Worm (Caenorhabditis elegans) whole organism, young adult: ENCODE results near the gene pha-1.
A peak's percentile ranks its signal among the peaks of the same experiment; 100 is the strongest.

Source experiments
- B0019.2 ChIP-seq: fragments of 200-800 bp; sonication (Bioruptor generic); conservative IDR thresholded peaks from 2 replicates; pipeline ENCODE4 v1.3.6; 2022; ENCODE audit warnings: missing genetic modification reagents, missing genetic modification characterization, missing compliant biosample characterization
- B0336.3 ChIP-seq: fragments of 200-800 bp; sonication (Bioruptor generic); IDR thresholded peaks from 2 replicates; pipeline ENCODE4 v1.3.6; 2022; ENCODE audit warnings: missing genetic modification characterization, missing compliant biosample characterization
- D2030.7 ChIP-seq: fragments of 200-800 bp; sonication (Bioruptor generic); IDR thresholded peaks from 2 replicates; pipeline ENCODE4 v1.3.6; 2022; ENCODE audit warnings: missing genetic modification reagents, missing genetic modification characterization, missing compliant biosample characterization
- F23B12.7 ChIP-seq: sonication (generic microtip); optimal IDR thresholded peaks from 2 replicates; lab custom pipeline; 2017; ENCODE audit warnings: missing genetic modification characterization, mild to moderate bottlenecking, missing compliant biosample characterization, antibody characterized with exemption, moderate library complexity; ENCODE audit not compliant: insufficient read depth
- F37B4.10 ChIP-seq: fragments of 200-800 bp; sonication (Bioruptor generic); IDR thresholded peaks from 2 replicates; pipeline ENCODE4 v1.3.6; 2022; ENCODE audit warnings: missing genetic modification characterization, missing compliant biosample characterization
- F39B2.1 ChIP-seq: fragments of 200-800 bp; sonication (Bioruptor generic); IDR thresholded peaks from 2 replicates; pipeline ENCODE4 v1.3.6; 2022; ENCODE audit warnings: missing genetic modification reagents, missing genetic modification characterization, missing compliant biosample characterization
- F55B11.4 ChIP-seq: sonication (generic microtip); optimal IDR thresholded peaks from 2 replicates; lab custom pipeline; 2016; ENCODE audit warnings: missing compliant biosample characterization, missing genetic modification characterization, borderline replicate concordance; ENCODE audit not compliant: insufficient read depth
- K11D2.4 ChIP-seq: fragments of 200-800 bp; sonication (Bioruptor generic); IDR thresholded peaks from 2 replicates; pipeline ENCODE4 v1.3.6; 2022; ENCODE audit warnings: missing genetic modification reagents, missing genetic modification characterization, missing compliant biosample characterization
- K12H6.12 ChIP-seq: fragments of 200-800 bp; sonication (Bioruptor generic); optimal IDR thresholded peaks from 2 replicates; lab custom pipeline; 2018; ENCODE audit warnings: mild to moderate bottlenecking, missing genetic modification characterization, missing compliant biosample characterization
- T26A5.8 ChIP-seq: sonication (generic microtip); optimal IDR thresholded peaks from 2 replicates; lab custom pipeline; 2016; ENCODE audit warnings: missing genetic modification characterization, missing compliant biosample characterization
- Y67H2A.10 ChIP-seq: fragments of 200-800 bp; sonication (Bioruptor generic); conservative IDR thresholded peaks from 2 replicates; pipeline ENCODE4 v1.3.6; 2022; ENCODE audit warnings: missing genetic modification reagents, missing genetic modification characterization, missing compliant biosample characterization
- Y79H2A.3 ChIP-seq: fragments of 200-800 bp; sonication (Bioruptor generic); conservative IDR thresholded peaks from 2 replicates; pipeline ENCODE4 v1.3.6; 2022; ENCODE audit warnings: missing genetic modification reagents, missing genetic modification characterization, missing compliant biosample characterization
- ama-1 ChIP-seq, 3 experiments: fragments of 150-350 bp in 1 of 3; sonication (generic microtip) in 2 of 3; optimal IDR thresholded peaks; 2 replicates each; lab custom pipeline; 2014 to 2018; ENCODE audit warnings: missing biosample characterization in 2 of 3, missing genetic modification characterization in 2 of 3, missing genetic modification reagents in 2 of 3
- aptf-2 ChIP-seq: fragments of 200-800 bp; sonication (Bioruptor generic); conservative IDR thresholded peaks from 2 replicates; pipeline ENCODE4 v1.3.6; 2022; ENCODE audit warnings: missing genetic modification reagents, missing genetic modification characterization, missing compliant biosample characterization
- attf-3 ChIP-seq: fragments of 200-800 bp; sonication (Bioruptor generic); conservative IDR thresholded peaks from 2 replicates; pipeline ENCODE4 v1.3.6; 2022; ENCODE audit warnings: missing genetic modification reagents, missing genetic modification characterization, missing compliant biosample characterization
- bed-1 ChIP-seq: fragments of 200-800 bp; sonication (Bioruptor generic); IDR thresholded peaks from 2 replicates; pipeline ENCODE4 v1.3.6; 2022; ENCODE audit warnings: missing genetic modification reagents, missing genetic modification characterization, missing compliant biosample characterization
- ccch-3 ChIP-seq: fragments of 200-800 bp; sonication (Bioruptor generic); optimal IDR thresholded peaks from 2 replicates; lab custom pipeline; 2018; ENCODE audit warnings: mild to moderate bottlenecking, missing genetic modification characterization, missing compliant biosample characterization
- cebp-1 ChIP-seq, 2 experiments: fragments of 200-800 bp in 1 of 2; sonication (Bioruptor generic) in 1 of 2; sonication (generic microtip) in 1 of 2; IDR thresholded peaks in 1 of 2; optimal IDR thresholded peaks in 1 of 2; 2 replicates each; pipeline versions ENCODE4 v1.3.6 to Lab custom; 2017 to 2022; ENCODE audit warnings: missing compliant biosample characterization in 2 of 2, missing genetic modification characterization in 2 of 2, mild to moderate bottlenecking in 1 of 2, missing genetic modification reagents in 1 of 2, moderate library complexity in 1 of 2
- ceh-27 ChIP-seq: fragments of 200-800 bp; sonication (Bioruptor generic); optimal IDR thresholded peaks from 2 replicates; lab custom pipeline; 2018; ENCODE audit warnings: mild to moderate bottlenecking, missing genetic modification characterization, moderate library complexity, missing compliant biosample characterization
- ceh-58 ChIP-seq: fragments of 200-800 bp; sonication (Bioruptor generic); IDR thresholded peaks from 2 replicates; pipeline ENCODE4 v1.3.6; 2022; ENCODE audit warnings: missing genetic modification characterization, missing compliant biosample characterization
- ceh-79 ChIP-seq: sonication (generic microtip); optimal IDR thresholded peaks from 2 replicates; lab custom pipeline; 2017; ENCODE audit warnings: mild to moderate bottlenecking, missing genetic modification characterization, missing compliant biosample characterization
- ceh-91 ChIP-seq: fragments of 200-800 bp; sonication (Bioruptor generic); IDR thresholded peaks from 2 replicates; pipeline ENCODE4 v1.3.6; 2022; ENCODE audit warnings: missing genetic modification reagents, missing genetic modification characterization, missing compliant biosample characterization
- dox-1 ChIP-seq: fragments of 200-800 bp; sonication (Bioruptor generic); IDR thresholded peaks from 2 replicates; pipeline ENCODE4 v1.3.6; 2022; ENCODE audit warnings: missing genetic modification reagents, missing genetic modification characterization, missing compliant biosample characterization
- egrh-3 ChIP-seq: fragments of 200-800 bp; sonication (Bioruptor generic); IDR thresholded peaks from 2 replicates; pipeline ENCODE4 v1.3.6; 2022; ENCODE audit warnings: missing genetic modification reagents, missing genetic modification characterization, missing compliant biosample characterization
- ets-4 ChIP-seq: fragments of 200-800 bp; sonication (Bioruptor generic); optimal IDR thresholded peaks from 2 replicates; lab custom pipeline; 2018; ENCODE audit warnings: mild to moderate bottlenecking, missing genetic modification characterization, missing compliant biosample characterization
- him-1 ChIP-seq: sonication (generic microtip); optimal IDR thresholded peaks from 2 replicates; lab custom pipeline; 2016; ENCODE audit warnings: missing genotype, missing genetic modification reagents, missing genetic modification characterization, missing compliant biosample characterization
- hlh-12 ChIP-seq: sonication (generic microtip); optimal IDR thresholded peaks from 2 replicates; lab custom pipeline; 2016; ENCODE audit warnings: missing genetic modification characterization, missing compliant biosample characterization
- hmg-20 ChIP-seq: fragments of 200-800 bp; sonication (Bioruptor generic); IDR thresholded peaks from 2 replicates; pipeline ENCODE4 v1.3.6; 2022; ENCODE audit warnings: missing genetic modification reagents, missing genetic modification characterization, missing compliant biosample characterization
- let-526 ChIP-seq: fragments of 200-800 bp; sonication (Bioruptor generic); IDR thresholded peaks from 2 replicates; pipeline ENCODE4 v1.3.6; 2022; ENCODE audit warnings: missing genetic modification reagents, missing genetic modification characterization, missing compliant biosample characterization
- lsl-1 ChIP-seq: fragments of 200-800 bp; sonication (Bioruptor generic); optimal IDR thresholded peaks from 2 replicates; lab custom pipeline; 2018; ENCODE audit warnings: mild to moderate bottlenecking, missing genetic modification characterization, moderate library complexity, missing compliant biosample characterization
- madf-10 ChIP-seq: sonication (generic microtip); optimal IDR thresholded peaks from 2 replicates; lab custom pipeline; 2016; ENCODE audit warnings: mild to moderate bottlenecking, missing genetic modification characterization, missing compliant biosample characterization
- mcd-1 ChIP-seq: fragments of 200-800 bp; sonication (Bioruptor generic); IDR thresholded peaks from 2 replicates; pipeline ENCODE4 v1.3.6; 2022; ENCODE audit warnings: missing genetic modification reagents, missing genetic modification characterization, missing compliant biosample characterization
- mel-28 ChIP-seq: sonication (generic microtip); optimal IDR thresholded peaks from 2 replicates; lab custom pipeline; 2016; ENCODE audit warnings: borderline replicate concordance, mild to moderate bottlenecking, missing genetic modification characterization, missing compliant biosample characterization
- mxl-1 ChIP-seq: sonication (generic microtip); optimal IDR thresholded peaks from 2 replicates; lab custom pipeline; 2016; ENCODE audit warnings: missing genetic modification characterization, missing compliant biosample characterization
- nfyb-1 ChIP-seq: fragments of 200-800 bp; sonication (Bioruptor generic); IDR thresholded peaks from 2 replicates; pipeline ENCODE4 v1.3.6; 2022; ENCODE audit warnings: missing genetic modification reagents, missing genetic modification characterization, missing compliant biosample characterization
- pbrm-1 ChIP-seq: fragments of 200-800 bp; sonication (Bioruptor generic); IDR thresholded peaks from 2 replicates; pipeline ENCODE4 v1.3.6; 2022; ENCODE audit warnings: missing genetic modification reagents, missing genetic modification characterization, missing compliant biosample characterization
- snpc-3.4 ChIP-seq: sonication (generic microtip); optimal IDR thresholded peaks from 2 replicates; lab custom pipeline; 2017; ENCODE audit warnings: missing genetic modification characterization, mild to moderate bottlenecking, missing compliant biosample characterization, antibody characterized with exemption, moderate library complexity, missing genotype, missing genetic modification reagents
- snpc-4 ChIP-seq, 5 experiments: fragments of 150-350 bp in 1 of 5; sonication (generic microtip) in 4 of 5; optimal IDR thresholded peaks; 2 replicates each; lab custom pipeline; 2014 to 2018; ENCODE audit warnings: missing genetic modification characterization in 5 of 5, missing biosample characterization in 3 of 5, antibody characterized with exemption in 2 of 5, mild to moderate bottlenecking in 2 of 5, missing compliant biosample characterization in 2 of 5, missing genotype in 2 of 5, moderate library complexity in 2 of 5, missing genetic modification reagents in 1 of 5
- tbp1 ChIP-seq: fragments of 200-800 bp; sonication (Bioruptor generic); optimal IDR thresholded peaks from 2 replicates; lab custom pipeline; 2018; ENCODE audit warnings: mild to moderate bottlenecking, missing genetic modification characterization, missing compliant biosample characterization
- tbx-9 ChIP-seq: sonication (generic microtip); optimal IDR thresholded peaks from 2 replicates; lab custom pipeline; 2016; ENCODE audit warnings: borderline replicate concordance, missing genetic modification characterization, inconsistent platforms, missing compliant biosample characterization
- tlf-1 ChIP-seq: fragments of 200-800 bp; sonication (Bioruptor generic); optimal IDR thresholded peaks from 2 replicates; lab custom pipeline; 2018; ENCODE audit warnings: mild to moderate bottlenecking, missing genetic modification characterization, missing compliant biosample characterization
- unc-62 ChIP-seq: fragments of 150-350 bp; optimal IDR thresholded peaks from 2 replicates; lab custom pipeline; 2014; ENCODE audit warnings: missing biosample characterization, missing genetic modification reagents, missing genetic modification characterization
- xnd-1 ChIP-seq: sonication (generic microtip); optimal IDR thresholded peaks from 2 replicates; lab custom pipeline; 2016; ENCODE audit warnings: missing genotype, missing genetic modification reagents, missing genetic modification characterization, missing compliant biosample characterization
- ztf-18 ChIP-seq: sonication (generic microtip); optimal IDR thresholded peaks from 2 replicates; lab custom pipeline; 2016; ENCODE audit warnings: missing genotype, mild to moderate bottlenecking, missing genetic modification characterization, missing compliant biosample characterization
- ztf-26 ChIP-seq: sonication (generic microtip); optimal IDR thresholded peaks from 2 replicates; lab custom pipeline; 2017; ENCODE audit warnings: missing genetic modification characterization, missing compliant biosample characterization
- ztf-3 ChIP-seq: fragments of 200-800 bp; sonication (Bioruptor generic); optimal IDR thresholded peaks from 2 replicates; lab custom pipeline; 2018; ENCODE audit warnings: mild to moderate bottlenecking, missing genetic modification characterization, missing compliant biosample characterization

pha-1 gene

DNA sequence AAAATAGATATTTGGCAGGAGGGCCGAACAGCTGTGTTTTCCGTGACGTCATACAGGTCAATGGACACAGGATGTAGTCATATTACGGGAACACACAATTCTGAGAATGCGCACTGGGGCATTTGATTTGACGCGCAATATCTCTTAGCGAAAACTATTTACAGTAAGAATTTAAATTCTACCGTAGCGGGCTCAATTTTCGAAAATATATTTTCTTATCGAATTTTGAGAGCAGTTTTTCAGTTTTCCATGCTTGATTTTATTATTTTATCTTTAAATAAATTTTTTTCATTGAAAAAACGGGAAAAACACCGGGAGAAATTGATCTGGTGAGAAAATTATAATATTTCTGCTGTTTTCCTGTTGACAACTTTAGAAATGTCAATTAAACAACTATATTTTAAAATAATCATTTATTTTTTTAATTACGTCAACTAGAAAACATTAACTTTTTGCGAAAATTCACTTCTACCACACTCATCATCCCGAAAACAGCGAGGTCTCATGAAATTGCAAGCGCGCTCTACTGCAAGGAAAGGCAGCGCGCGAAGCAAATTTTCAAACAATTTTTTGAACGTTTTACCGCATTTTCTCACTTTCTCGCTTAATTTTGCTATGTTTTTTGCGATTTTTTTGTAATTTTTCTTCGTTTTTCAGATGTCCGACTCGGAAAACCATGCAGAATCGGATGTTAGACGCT is 10.4 kb downstream of the pha-1 start, which contains the start of the genes Y47D3A.1 and pola-1 (continued):
- TF ChIP-seq lsl-1 (GFP tag; lab: Kevin White, UChicago): peak; percentile 65
- no peak for TF ChIP-seq ztf-26 (tag; lab: Kevin White, UChicago)
- no peak for TF ChIP-seq nfyb-1 (GFP tag; lab: Robert Waterston, UW)
- peak; percentile 76 for TF ChIP-seq F23B12.7 (tag; lab: Kevin White, UChicago)
- no peak for TF ChIP-seq bed-1 (GFP tag; lab: Robert Waterston, UW)
- TF ChIP-seq Y67H2A.10 (GFP tag; lab: Robert Waterston, UW): peak; percentile 70; the same call in 1 of the 2 replicates
- TF ChIP-seq B0336.3 (GFP tag; lab: Robert Waterston, UW): no peak
- peak; percentile 83 for TF ChIP-seq D2030.7 (GFP tag; lab: Robert Waterston, UW)
- TF ChIP-seq tlf-1 (GFP tag; lab: Kevin White, UChicago): peak; percentile 8
- TF ChIP-seq tbp1 (GFP tag; lab: Kevin White, UChicago): peak; percentile 52
- no peak for TF ChIP-seq tbx-9 (tag; lab: Kevin White, UChicago)
- TF ChIP-seq ceh-79: no peak
- no peak for TF ChIP-seq ztf-3
- no peak for TF ChIP-seq xnd-1
- TF ChIP-seq ets-4 (GFP tag; lab: Kevin White, UChicago): no peak
- TF ChIP-seq ceh-91 (GFP tag; lab: Robert Waterston, UW): peak; percentile 76
- peak; percentile 30 for TF ChIP-seq madf-10 (tag; lab: Kevin White, UChicago)
- TF ChIP-seq him-1 (tag; lab: Kevin White, UChicago): peak; percentile 46
- TF ChIP-seq T26A5.8: no peak
- TF ChIP-seq F55B11.4 (tag; lab: Kevin White, UChicago): no peak
- TF ChIP-seq mcd-1: peak; percentile 94
- 0 out of 2 replicates have a peak, but pooled peaks have one; percentile 28 for TF ChIP-seq B0019.2 (GFP tag; lab: Robert Waterston, UW)
- peak; percentile 90 for TF ChIP-seq dox-1 (GFP tag; lab: Robert Waterston, UW)
- no peak for TF ChIP-seq F37B4.10 (GFP tag; lab: Robert Waterston, UW)
- TF ChIP-seq pbrm-1: peak; percentile 37; the same call in 1 of the 2 replicates
- TF ChIP-seq attf-3 (GFP tag; lab: Robert Waterston, UW): 0 out of 2 replicates have a peak, but pooled peaks have one; percentile 14
- no peak for TF ChIP-seq snpc-4 (GFP tag; optimal IDR thresholded peaks at IDR 0.05; lab: Kevin White, UChicago)
- TF ChIP-seq snpc-4 (tag; optimal IDR thresholded peaks at IDR 0.05; lab: Kevin White, UChicago): peak in 3 of 4 experiments; percentile 9 to 65 (median 55)
- TF ChIP-seq ccch-3 (GFP tag; lab: Kevin White, UChicago): no peak
- TF ChIP-seq aptf-2: 0 out of 2 replicates have a peak, but pooled peaks have one; percentile 62
- peak; percentile 84 for TF ChIP-seq ceh-27 (GFP tag; lab: Kevin White, UChicago)
- TF ChIP-seq F39B2.1 (GFP tag; lab: Robert Waterston, UW): no peak
- TF ChIP-seq mel-28 (tag; lab: Kevin White, UChicago): no peak
- no peak for TF ChIP-seq unc-62 (GFP tag; lab: Kevin White, UChicago)
- no peak for TF ChIP-seq cebp-1 (GFP tag; IDR thresholded peaks at IDR 0.05; lab: Robert Waterston, UW)
- peak; percentile 55 for TF ChIP-seq cebp-1 (tag; optimal IDR thresholded peaks at IDR 0.05; lab: Kevin White, UChicago)
- TF ChIP-seq snpc-3.4 (tag; lab: Kevin White, UChicago): no peak
- no peak for TF ChIP-seq let-526 (GFP tag; lab: Robert Waterston, UW)
- no peak for TF ChIP-seq K11D2.4 (GFP tag; lab: Robert Waterston, UW)
- TF ChIP-seq mxl-1 (tag; lab: Kevin White, UChicago): no peak
- peak; percentile 43 for TF ChIP-seq K12H6.12
- TF ChIP-seq Y79H2A.3 (GFP tag; lab: Robert Waterston, UW): no peak
- no peak for TF ChIP-seq hlh-12 (tag; lab: Kevin White, UChicago)
- TF ChIP-seq egrh-3 (GFP tag; lab: Robert Waterston, UW): peak; percentile 56
- TF ChIP-seq hmg-20 (GFP tag; lab: Robert Waterston, UW): no peak
- TF ChIP-seq ama-1 (optimal IDR thresholded peaks at IDR 0.05; lab: Kevin White, UChicago): no peak
- no peak for TF ChIP-seq ama-1 (GFP tag; optimal IDR thresholded peaks at IDR 0.05; lab: Kevin White, UChicago)
- no peak for TF ChIP-seq ceh-58 (GFP tag; lab: Robert Waterston, UW)
- TF ChIP-seq ztf-18 (tag; lab: Kevin White, UChicago): peak; percentile 38
